Fruit fly (Drosophila melanogaster) whole organism, larva: ENCODE results near the gene Krn.

Experiments used
- noc ChIP-seq: fragments of 200-800 bp; sonication (Bioruptor generic); optimal IDR thresholded peaks from 3 replicates; lab custom pipeline; 2019; ENCODE audit warnings: missing biosample characterization, mild to moderate bottlenecking, missing genetic modification characterization, moderate library complexity

Gene Krn

DNA sequence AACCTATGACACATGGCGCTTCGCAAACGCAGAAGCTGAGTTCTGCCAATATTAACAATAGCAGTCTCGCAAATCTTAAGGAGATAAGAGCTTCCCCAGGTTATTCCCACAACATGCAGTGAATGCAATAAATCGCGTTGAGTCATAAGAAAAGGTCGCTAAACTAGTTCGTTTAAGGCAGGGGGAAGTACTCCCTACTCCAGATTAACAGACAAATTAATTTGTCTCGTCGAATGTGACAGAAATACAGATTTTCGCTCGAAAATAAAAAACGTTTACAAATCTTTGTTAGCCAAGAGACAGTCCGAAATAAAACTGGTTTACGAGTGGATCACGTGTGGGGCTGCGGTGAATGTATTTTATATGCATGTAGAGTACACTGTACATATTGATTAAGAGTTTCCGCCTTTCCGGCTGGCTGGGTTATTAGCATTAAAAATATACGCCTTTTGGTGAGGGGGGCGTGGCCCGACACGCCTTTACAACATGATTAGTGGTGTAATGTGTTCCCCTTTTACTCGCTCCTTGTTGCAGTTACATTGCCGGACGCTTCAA, 28.4 kb downstream of the Krn start:
- no peak for TF ChIP-seq noc

dm6 chr3L:17625014-17625413, 29.1 kb downstream of the Krn start:
- peak; percentile 11 for TF ChIP-seq noc

- no peak for TF ChIP-seq noc
These were observed 29.8 kb downstream of the Krn start for dm6 chr3L:17624208-17624826.

DNA sequence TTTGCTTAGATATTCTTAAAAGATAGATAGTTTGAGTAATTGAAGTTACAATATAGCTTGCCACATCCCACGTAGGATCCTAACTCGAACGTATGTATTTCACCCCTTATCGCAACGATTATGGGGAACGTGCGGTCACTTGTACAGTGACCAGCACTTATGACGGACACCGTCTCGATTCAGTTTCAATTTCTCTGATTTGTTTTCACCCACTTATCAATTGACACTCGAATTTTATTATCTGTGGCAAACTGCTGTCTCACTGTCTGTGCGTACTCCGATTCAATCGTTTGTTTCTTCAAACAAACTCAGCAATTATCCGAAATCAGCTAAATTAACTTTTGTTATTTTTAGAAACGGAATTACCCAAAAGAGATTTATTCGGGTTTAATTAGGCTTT, 31.1 kb downstream of the Krn start:
- peak; percentile 5 for TF ChIP-seq noc

- TF ChIP-seq noc, result no peak
These were observed 31.8 kb downstream of the Krn start for dm6 chr3L:17622081-17622850.

DNA sequence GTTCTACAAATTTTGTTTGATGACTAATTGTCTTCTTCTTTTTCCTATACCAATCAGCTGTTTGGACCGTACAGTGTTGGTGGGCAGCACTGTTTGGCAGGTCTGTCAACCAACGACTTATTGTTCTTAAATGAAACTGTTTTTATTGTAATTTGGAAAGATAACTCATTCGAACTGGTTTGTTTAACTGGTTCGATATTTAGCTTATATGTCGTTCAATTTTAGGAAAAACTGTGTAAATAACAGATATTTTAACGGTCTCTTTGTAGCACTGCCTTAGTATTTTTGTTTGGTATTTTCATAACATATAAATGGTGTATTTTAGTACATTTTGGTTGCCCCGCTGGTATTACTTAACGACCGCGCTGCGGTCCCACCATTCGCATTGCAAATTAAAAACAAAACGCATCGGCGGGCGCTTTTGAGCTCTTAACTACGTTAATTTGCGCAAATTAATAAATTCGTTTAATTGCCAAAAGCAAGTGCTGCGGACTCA, 32.6 kb downstream of the Krn start, which contains the start of the genes Vps60 and anchor:
Vps60 (minus strand) TSS at position 175 of the 496 bp plus-strand sequence.
anchor (plus strand) TSS at position 374 of the 496 bp plus-strand sequence.
- peak; percentile 53 for TF ChIP-seq noc

DNA sequence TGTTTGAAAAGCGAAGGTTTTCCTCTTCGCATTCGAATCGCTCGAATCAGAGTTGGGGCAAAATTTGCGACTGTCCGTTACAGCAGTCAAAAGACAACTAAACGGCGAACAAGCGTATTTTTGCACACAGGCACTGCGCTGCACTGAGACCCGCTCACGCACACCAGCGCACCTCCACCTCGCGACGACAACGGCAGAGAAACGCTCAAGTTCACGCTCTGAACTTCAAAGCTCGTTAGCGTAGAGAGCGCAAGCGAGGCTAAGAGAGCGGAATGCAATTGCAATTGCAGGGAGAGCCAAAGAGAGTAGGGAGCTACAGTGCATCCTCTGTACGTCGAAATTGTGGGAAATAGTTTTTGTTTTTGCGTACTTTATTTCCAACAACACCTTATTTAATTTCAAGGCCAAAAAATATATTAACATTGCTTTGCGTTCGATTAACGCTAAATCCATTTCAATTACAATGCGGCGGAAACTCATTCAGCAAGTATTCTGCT, 34.8 kb downstream of the Krn start, which contains the start of gene Eip74EF:
Eip74EF (minus strand) TSS at position 117 of the 497 bp plus-strand sequence.
- no peak for TF ChIP-seq noc

DNA sequence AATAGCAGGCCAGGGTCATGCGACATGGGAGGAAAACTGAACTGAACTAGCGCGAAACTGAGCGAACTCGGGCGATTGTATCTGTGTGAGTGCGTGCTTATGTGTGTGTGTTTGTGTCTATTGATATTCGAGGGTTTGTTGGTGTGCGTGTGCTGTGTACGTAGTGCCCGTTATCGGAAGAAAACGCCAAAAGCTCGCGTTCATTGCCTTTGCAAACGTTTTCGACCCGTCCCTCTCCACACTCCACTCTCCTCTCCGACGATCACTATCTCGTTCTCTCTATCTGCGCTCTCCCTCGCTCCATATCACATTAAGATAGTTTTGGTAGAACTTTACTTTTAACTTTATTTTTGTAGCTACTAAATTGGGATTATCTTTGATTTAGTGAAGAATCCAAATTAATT, 37.2 kb downstream of the Krn start:
- TF ChIP-seq noc, result peak; percentile 75

dm6 chr3L:17615838-17616237, 38.2 kb downstream of the Krn start:
- no peak for TF ChIP-seq noc

DNA sequence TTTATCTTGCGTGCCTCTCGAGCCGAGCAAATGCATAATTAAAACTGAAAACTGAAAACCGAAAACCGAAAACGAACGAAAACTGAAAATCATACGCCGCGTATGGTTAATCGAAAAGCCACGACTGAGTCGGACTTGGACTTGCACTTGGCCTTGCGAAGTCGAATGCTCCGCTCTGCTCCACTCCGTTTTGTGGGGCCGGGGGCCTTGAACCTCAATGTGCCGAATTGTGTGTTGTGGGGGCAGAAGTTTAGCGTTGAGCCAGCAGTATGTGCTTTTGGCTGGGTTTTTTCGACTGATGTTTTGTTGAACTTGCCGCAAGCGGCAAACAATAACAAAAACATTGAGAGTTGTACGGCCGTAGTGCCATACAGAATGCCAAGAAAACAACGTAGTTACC, 38.8 kb downstream of the Krn start:
- no peak for TF ChIP-seq noc

DNA sequence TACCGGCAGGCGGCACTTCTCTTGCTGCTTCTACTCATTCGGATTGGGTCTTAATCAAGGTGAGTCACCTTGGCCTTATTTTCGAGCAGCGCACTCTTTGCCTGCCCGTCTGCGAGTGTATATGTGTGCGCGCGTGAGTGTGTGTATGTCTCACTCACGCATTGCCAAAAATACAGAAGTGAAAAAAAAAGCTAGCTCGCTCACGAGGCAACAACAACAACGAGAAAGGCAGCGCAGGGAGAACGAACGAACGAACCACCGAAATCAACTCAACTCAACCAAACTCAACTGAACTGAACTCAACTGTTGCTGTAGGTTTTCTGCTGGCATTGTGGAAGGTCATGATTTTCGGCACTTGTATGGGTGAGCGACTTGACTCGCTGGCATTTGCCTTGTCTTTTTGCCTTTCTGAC, 40.1 kb downstream of the Krn start:
- no peak for TF ChIP-seq noc

DNA sequence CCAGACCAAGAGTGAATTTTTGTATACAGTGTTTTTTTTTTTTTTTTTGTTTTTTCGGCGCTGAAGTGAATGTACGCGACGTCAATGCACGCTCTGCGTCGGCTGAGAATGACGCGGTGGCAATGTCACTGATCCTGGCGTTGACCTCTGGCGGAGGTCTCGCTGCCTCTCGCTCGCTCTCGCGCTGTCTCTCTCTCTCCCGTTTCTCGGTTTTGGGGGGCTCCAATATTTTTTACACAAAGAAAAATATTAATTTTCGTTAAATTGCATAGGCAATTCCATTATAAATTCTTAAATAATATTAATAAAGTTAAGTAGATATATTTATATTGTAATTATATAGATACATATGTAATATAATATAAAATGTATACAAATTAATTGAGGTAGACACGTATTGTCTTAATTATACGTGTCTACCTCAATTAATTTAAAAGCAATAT, 40.8 kb downstream of the Krn start:
- TF ChIP-seq noc, result no peak

DNA sequence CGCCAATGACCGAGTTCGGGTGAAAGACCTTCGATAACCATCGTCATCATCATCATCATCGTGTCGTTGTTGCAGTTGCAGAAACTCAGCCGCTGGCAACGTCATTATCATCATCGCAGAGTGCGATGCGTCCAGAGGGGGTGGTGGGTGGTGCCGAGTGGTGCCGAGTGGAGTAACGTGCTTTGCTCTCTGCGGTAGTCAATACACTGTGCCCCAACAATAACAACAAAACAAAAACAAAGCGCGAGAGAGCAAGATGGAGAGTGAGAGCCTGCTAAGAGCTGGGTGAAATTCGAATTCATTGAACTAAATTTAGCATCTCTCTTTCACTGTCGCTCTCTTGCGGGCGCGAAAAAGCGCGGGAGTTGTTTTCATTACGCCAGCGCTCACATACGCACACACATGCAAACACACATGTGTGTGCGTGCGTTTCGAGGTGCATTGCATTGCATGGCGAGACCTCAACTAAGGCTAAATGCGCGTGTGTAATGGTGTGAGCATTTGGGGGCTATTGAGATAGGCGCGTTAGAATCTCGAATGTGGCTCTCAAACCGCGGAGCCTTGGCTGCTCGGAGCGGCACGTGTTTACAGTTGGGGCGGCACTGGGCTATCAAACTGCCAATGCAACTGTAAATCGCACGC, 42.1 kb downstream of the Krn start:
- TF ChIP-seq noc, result no peak

DNA sequence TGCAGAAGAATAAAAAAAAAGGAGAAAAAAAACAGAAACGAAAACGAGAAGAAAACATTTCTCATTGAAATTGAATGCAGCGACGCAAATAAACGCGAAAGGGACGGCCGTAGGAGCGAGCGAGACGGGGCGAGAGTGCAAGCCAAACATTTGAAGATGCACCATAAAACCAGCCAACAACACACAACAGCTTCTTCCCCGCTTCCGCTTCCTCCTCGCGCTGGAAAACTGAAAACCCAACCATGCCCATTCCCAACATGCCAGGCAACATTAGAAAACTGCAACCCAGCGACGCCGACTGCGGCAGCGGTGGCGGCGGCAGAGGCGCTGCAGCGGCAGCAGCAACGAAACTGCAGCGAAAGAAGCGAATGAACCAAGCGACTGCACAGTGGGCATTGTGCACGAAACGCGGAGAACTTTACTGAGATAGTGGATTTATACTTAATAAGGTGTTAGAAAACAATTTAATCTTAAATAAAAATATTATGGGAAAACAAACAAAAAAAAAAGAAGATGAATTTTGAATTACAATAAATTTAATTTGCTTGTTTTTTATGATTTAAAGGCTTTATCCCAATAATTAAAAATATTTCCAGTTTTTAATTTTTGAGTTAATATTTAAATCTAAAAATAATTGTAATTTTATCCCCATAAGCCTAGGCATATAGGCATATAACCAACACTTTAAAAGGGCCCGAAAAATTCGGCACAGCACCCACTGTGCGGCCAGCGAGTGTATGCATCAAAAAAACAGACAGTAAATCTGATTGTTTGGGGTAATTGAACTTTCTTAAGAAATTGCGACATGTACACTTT, 43.0 kb downstream of the Krn start:
- TF ChIP-seq noc, result no peak

- no peak for TF ChIP-seq noc
These were observed 45.1 kb downstream of the Krn start for dm6 chr3L:17609068-17609382.
